Worm (Caenorhabditis elegans) whole organism, early embryonic: ENCODE measurements around the gene Y39H10A.1.

Experiments
- B0310.2 ChIP-seq: sonication (generic microtip); optimal IDR thresholded peaks from 2 replicates; lab custom pipeline; 2016; ENCODE audit warnings: mild to moderate bottlenecking, missing genetic modification characterization, missing compliant biosample characterization
- F13C5.2 ChIP-seq: sonication (generic microtip); optimal IDR thresholded peaks from 2 replicates; lab custom pipeline; 2017; ENCODE audit warnings: mild to moderate bottlenecking, missing genetic modification characterization, inconsistent platforms, missing compliant biosample characterization
- aly-1 ChIP-seq: sonication (generic microtip); optimal IDR thresholded peaks from 2 replicates; lab custom pipeline; 2016; ENCODE audit warnings: missing genetic modification characterization, missing compliant biosample characterization
- ama-1 ChIP-seq: fragments of 150-350 bp; optimal IDR thresholded peaks from 2 replicates; lab custom pipeline; 2014
- ceh-13 ChIP-seq: fragments of 200-800 bp; sonication (Bioruptor generic); optimal IDR thresholded peaks from 2 replicates; lab custom pipeline; 2018; ENCODE audit warnings: mild to moderate bottlenecking, missing genetic modification characterization, missing compliant biosample characterization
- ceh-36 ChIP-seq: sonication (generic microtip); optimal IDR thresholded peaks from 2 replicates; lab custom pipeline; 2016; ENCODE audit warnings: missing genetic modification characterization, inconsistent platforms, missing compliant biosample characterization
- ets-7 ChIP-seq: sonication (generic microtip); optimal IDR thresholded peaks from 2 replicates; lab custom pipeline; 2016; ENCODE audit warnings: missing genotype, missing genetic modification characterization, missing compliant biosample characterization
- flt-1 ChIP-seq: fragments of 200-800 bp; sonication (Bioruptor generic); IDR thresholded peaks from 2 replicates; pipeline ENCODE4 v1.3.6; 2022; ENCODE audit warnings: missing genetic modification characterization, missing compliant biosample characterization
- hmbx-1 ChIP-seq: sonication (generic microtip); optimal IDR thresholded peaks from 2 replicates; lab custom pipeline; 2016; ENCODE audit warnings: mild to moderate bottlenecking, missing genetic modification characterization, missing compliant biosample characterization
- hmg-4 ChIP-seq: fragments of 200-800 bp; sonication (Bioruptor generic); optimal IDR thresholded peaks from 2 replicates; lab custom pipeline; 2018; ENCODE audit warnings: mild to moderate bottlenecking, missing genetic modification characterization, missing compliant biosample characterization
- hnd-1 ChIP-seq: sonication (generic microtip); optimal IDR thresholded peaks from 2 replicates; lab custom pipeline; 2016; ENCODE audit warnings: missing genetic modification characterization, missing compliant biosample characterization
- pes-1 ChIP-seq: fragments of 200-800 bp; sonication (Bioruptor generic); IDR thresholded peaks from 2 replicates; pipeline ENCODE4 v1.3.6; 2022; ENCODE audit warnings: missing genetic modification reagents, missing genetic modification characterization, missing compliant biosample characterization
- scrt-1 ChIP-seq: fragments of 200-800 bp; sonication (Bioruptor generic); IDR thresholded peaks from 2 replicates; pipeline ENCODE4 v1.3.6; 2022; ENCODE audit warnings: missing genetic modification characterization, missing compliant biosample characterization
- sea-1 ChIP-seq: fragments of 200-800 bp; sonication (Bioruptor generic); conservative IDR thresholded peaks from 2 replicates; pipeline ENCODE4 v1.3.6; 2022; ENCODE audit warnings: missing genetic modification characterization, missing compliant biosample characterization
- tbx-11 ChIP-seq: fragments of 200-800 bp; sonication (Bioruptor generic); IDR thresholded peaks from 2 replicates; pipeline ENCODE4 v1.3.6; 2022; ENCODE audit warnings: missing genetic modification characterization, missing compliant biosample characterization
- tbx-37 ChIP-seq: fragments of 200-800 bp; sonication (Bioruptor generic); conservative IDR thresholded peaks from 2 replicates; pipeline ENCODE4 v1.3.6; 2022; ENCODE audit warnings: missing genetic modification reagents, missing genetic modification characterization, missing compliant biosample characterization
- tra-4 ChIP-seq: sonication (generic microtip); optimal IDR thresholded peaks from 2 replicates; lab custom pipeline; 2017; ENCODE audit warnings: missing genetic modification characterization, missing compliant biosample characterization

Gene Y39H10A.1

DNA sequence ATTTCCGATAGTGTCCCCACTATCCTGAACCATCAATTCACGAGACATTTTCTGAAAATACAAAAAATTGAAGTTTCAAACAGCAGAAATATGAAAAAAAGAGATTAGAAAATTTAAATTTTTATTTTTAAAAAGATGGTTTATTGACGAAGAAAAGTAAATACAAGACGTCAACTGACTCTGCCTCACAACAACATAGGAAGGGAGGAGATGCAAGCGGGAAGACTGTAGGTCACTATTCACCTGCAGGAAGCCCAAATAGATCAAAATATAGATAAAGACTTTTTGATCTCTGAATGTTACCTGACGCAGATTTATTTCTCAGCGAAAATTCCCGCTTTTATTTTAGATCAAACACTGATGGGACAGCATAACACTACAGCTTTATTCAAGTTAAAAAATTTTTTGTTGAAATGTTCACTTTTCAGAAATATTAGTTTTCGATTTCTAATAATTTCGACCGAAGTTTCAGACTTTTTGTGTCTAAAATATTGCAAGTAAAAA, 9.1 kb downstream of the Y39H10A.1 start, which contains the start of gene cysl-3:
Gene cysl-3 (minus strand): TSS at position 51 of the 504 bp plus-strand sequence.
- TF ChIP-seq pes-1 (no peak), ceh-36 (tag; lab: Kevin White, UChicago) (no peak), ama-1 (lab: Kevin White, UChicago) (no peak), sea-1 (GFP tag; lab: Robert Waterston, UW) (no peak), tbx-11 (GFP tag; lab: Robert Waterston, UW) (no peak), hmbx-1 (tag; lab: Kevin White, UChicago) (no peak), ceh-13 (no peak), hnd-1 (no peak), tra-4 (tag; lab: Kevin White, UChicago) (no peak), hmg-4 (GFP tag; lab: Kevin White, UChicago) (no peak), F13C5.2 (no peak), aly-1 (tag; lab: Kevin White, UChicago) (no peak), scrt-1 (GFP tag; lab: Robert Waterston, UW) (no peak), ets-7 (no peak)

DNA sequence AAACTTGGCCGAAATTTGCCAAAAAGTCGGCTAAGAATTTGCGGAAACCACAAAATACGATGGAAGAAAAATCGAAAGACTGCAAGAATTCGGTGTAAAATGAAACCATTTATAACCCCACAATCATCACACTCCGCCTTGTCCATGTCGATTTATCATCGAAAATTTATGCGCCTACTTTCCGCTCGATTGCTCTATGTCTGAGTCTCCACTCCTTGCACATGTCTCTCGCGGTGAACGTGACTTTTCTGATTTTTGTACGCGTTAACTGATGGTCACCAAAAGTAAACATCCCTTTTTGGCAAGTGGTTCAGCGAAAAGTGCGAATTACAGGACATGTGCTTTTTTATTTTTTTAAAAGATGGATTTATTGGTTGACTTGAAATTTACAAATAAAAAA, 9.9 kb downstream of the Y39H10A.1 start:
- no peak for TF ChIP-seq aly-1 (tag; lab: Kevin White, UChicago)
- TF ChIP-seq tbx-11 (GFP tag; lab: Robert Waterston, UW): no peak
- no peak for TF ChIP-seq ama-1 (lab: Kevin White, UChicago)
- no peak for TF ChIP-seq pes-1
- no peak for TF ChIP-seq ceh-13
- no peak for TF ChIP-seq tra-4 (tag; lab: Kevin White, UChicago)
- TF ChIP-seq ceh-36 (tag; lab: Kevin White, UChicago): no peak
- TF ChIP-seq hmbx-1 (tag; lab: Kevin White, UChicago): no peak
- no peak for TF ChIP-seq flt-1 (GFP tag; lab: Robert Waterston, UW)
- TF ChIP-seq B0310.2 (tag; lab: Kevin White, UChicago): no peak

DNA sequence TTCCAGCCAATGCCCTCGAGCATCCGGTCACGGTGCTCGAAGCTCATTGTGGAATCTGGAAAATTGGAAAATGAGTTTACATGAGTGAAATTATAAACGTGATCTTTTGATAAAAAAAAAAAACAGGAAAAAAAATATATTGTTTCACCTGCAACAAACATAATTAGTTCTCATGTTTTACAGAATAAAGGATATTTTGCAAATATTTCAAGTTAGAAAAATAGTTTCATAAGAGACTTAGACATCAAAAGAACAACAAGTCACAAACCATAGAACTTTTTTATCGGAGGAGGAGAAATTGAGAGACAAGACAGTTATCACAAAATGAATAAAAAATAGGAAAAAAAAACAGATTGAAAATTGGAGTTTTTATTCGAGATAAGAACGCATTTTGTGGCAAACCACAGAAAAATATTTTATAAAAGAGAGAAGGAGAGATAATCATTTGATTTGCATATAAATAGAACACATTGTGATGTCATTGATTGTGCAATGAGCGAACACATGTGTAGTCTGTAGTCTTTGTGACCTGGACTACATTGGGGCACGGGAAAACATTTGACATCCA, 17.2 kb downstream of the Y39H10A.1 start, which contains the start of gene R08F11.1:
Gene R08F11.1 (minus strand): TSS at position 51 of the 568 bp plus-strand sequence.
- TF ChIP-seq ama-1 (lab: Kevin White, UChicago) (no peak), hnd-1 (no peak)

DNA sequence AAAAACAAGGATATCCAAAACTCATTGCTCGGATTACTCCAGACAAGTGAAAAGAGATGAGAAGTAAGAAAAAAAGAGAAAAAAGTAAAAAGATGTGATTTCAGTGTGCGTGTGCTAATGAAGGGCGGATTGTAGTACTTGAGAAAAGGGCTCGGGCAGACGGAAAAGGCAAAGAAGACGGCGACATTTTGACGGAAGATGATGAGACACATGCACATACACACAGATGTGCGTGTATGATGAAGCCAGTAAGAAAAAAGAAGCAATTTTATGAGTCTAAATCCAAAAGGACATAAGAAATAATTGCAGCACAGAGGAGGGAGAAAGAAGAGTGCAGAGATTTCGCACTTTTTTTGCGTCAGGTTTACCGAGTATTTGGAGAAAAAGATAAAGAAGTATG, 21.5 kb downstream of the Y39H10A.1 start:
- TF ChIP-seq B0310.2 (tag; lab: Kevin White, UChicago) (no peak), hmbx-1 (tag; lab: Kevin White, UChicago) (no peak), hnd-1 (no peak), sea-1 (GFP tag; lab: Robert Waterston, UW) (no peak), aly-1 (tag; lab: Kevin White, UChicago) (no peak), flt-1 (GFP tag; lab: Robert Waterston, UW) (no peak), F13C5.2 (no peak), ets-7 (no peak), ceh-36 (tag; lab: Kevin White, UChicago) (no peak), tbx-37 (GFP tag; lab: Robert Waterston, UW) (no peak), ceh-13 (no peak), pes-1 (no peak), hmg-4 (GFP tag; lab: Kevin White, UChicago) (no peak), scrt-1 (GFP tag; lab: Robert Waterston, UW) (no peak), ama-1 (lab: Kevin White, UChicago) (no peak)

DNA sequence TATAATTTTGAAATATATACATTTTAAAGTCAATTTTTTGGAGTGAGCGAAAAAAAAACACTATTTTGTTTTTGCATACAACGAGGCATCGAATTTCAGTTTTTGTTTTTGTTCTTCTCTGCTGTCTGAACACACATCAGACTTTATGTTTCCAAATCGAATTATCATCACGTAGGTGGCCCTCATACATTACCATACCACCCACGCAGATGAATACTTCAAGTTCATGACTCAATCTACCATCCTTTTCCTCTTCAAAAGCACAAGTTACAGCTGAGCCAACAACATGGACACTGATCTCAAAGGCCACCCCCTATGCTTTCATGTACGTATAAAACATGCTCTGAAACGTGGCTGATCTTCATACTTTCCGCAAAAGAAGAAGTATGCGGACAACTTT, 22.8 kb downstream of the Y39H10A.1 start, which contains the start of gene R08F11.7:
Gene R08F11.7 (plus strand): TSS at position 301 of the 400 bp plus-strand sequence.
- TF ChIP-seq hmbx-1 (tag; lab: Kevin White, UChicago): no peak
- TF ChIP-seq ets-7: no peak
- TF ChIP-seq flt-1 (GFP tag; lab: Robert Waterston, UW): no peak
- TF ChIP-seq tbx-11 (GFP tag; lab: Robert Waterston, UW): no peak
- TF ChIP-seq scrt-1 (GFP tag; lab: Robert Waterston, UW): no peak
- no peak for TF ChIP-seq pes-1

DNA sequence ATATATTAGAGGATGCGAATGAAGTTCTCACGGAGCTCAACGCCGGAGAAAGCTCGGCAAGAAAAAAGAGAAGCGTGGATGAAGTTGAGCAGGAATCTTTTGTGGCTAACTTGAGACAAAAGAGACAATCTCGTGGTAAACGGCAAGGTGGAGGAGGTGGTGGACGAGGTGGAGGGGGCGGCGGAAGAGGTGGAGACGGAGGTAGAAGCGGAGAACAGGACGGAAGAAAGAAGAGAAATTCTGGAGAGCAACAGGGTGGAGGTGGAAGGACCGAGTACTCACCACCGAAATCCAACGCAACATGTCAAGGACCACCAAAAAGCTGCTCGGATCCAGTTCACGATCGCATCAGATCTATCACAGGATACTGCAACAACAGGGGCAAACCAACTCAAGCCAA, 23.4 kb downstream of the Y39H10A.1 start:
- no peak for TF ChIP-seq hmg-4 (GFP tag; lab: Kevin White, UChicago)
- no peak for TF ChIP-seq B0310.2 (tag; lab: Kevin White, UChicago)
- TF ChIP-seq tbx-37 (GFP tag; lab: Robert Waterston, UW): no peak
- no peak for TF ChIP-seq ama-1 (lab: Kevin White, UChicago)

DNA sequence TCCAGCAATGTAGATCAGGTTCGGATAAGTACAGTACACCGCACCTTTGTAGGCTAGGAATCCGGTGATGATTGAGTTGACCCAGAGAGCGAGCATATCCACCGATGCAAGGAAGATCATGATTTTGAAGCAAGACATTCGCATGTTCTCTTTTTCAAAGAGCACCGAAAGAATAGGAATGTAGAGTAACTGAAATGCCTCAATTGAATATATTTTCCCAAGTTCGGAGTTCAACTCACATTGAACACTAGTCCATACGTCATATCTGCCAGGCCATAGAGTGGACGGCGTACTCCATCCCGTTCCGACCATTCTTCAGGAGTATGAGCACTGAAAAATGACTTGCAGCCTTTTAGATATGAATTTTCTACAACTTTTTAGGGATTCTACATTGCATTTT, 32.7 kb downstream of the Y39H10A.1 start:
- no peak for TF ChIP-seq ets-7
- no peak for TF ChIP-seq scrt-1 (GFP tag; lab: Robert Waterston, UW)
- TF ChIP-seq tra-4 (tag; lab: Kevin White, UChicago): no peak
- TF ChIP-seq sea-1 (GFP tag; lab: Robert Waterston, UW): no peak
- TF ChIP-seq hnd-1: no peak
- no peak for TF ChIP-seq aly-1 (tag; lab: Kevin White, UChicago)
- no peak for TF ChIP-seq ceh-36 (tag; lab: Kevin White, UChicago)
- TF ChIP-seq hmbx-1 (tag; lab: Kevin White, UChicago): no peak
- TF ChIP-seq ceh-13: no peak
- no peak for TF ChIP-seq hmg-4 (GFP tag; lab: Kevin White, UChicago)
- no peak for TF ChIP-seq B0310.2 (tag; lab: Kevin White, UChicago)
- no peak for TF ChIP-seq pes-1
- TF ChIP-seq ama-1 (lab: Kevin White, UChicago): no peak

DNA sequence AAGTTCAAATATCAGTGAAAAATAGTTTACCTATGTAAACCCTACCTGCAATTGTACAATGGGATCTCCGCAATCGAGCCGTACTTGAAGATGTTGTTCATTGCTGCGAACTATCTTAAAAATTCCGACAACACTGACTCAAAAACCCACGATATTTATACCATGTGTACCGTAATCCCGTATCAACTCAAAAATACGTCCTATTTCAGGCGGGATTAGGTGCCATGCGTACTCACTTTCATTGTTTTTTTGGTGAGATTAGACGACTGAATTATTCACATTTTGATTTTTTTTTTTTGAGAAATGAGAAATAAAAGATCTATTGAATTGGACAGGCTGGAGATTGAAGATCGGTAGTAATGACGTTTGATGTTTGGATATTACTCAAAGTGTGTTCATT, 33.4 kb downstream of the Y39H10A.1 start, which contains the start of gene srt-30:
Gene srt-30 (minus strand): TSS at position 101 of the 400 bp plus-strand sequence.
- TF ChIP-seq ama-1 (lab: Kevin White, UChicago) (no peak), B0310.2 (tag; lab: Kevin White, UChicago) (no peak), aly-1 (tag; lab: Kevin White, UChicago) (no peak), sea-1 (GFP tag; lab: Robert Waterston, UW) (no peak), tbx-11 (GFP tag; lab: Robert Waterston, UW) (no peak), hmbx-1 (tag; lab: Kevin White, UChicago) (no peak), scrt-1 (GFP tag; lab: Robert Waterston, UW) (no peak), ceh-13 (no peak), tra-4 (tag; lab: Kevin White, UChicago) (no peak), pes-1 (no peak), hmg-4 (GFP tag; lab: Kevin White, UChicago) (no peak), ets-7 (no peak), tbx-37 (GFP tag; lab: Robert Waterston, UW) (no peak), hnd-1 (no peak), ceh-36 (tag; lab: Kevin White, UChicago) (no peak), F13C5.2 (no peak), flt-1 (GFP tag; lab: Robert Waterston, UW) (no peak)
